Fruit fly (Drosophila melanogaster): ENCODE results near the gene CG32085.

Gene CG32085

dm6 chr3L:11683819-11684521 is 3.8 kb upstream of the CG32085 start, which contains the start of gene Sugb (continued):
- no peak for TF ChIP-seq Hr38 (GFP tag; optimal IDR thresholded peaks at IDR 0.05)
- TF ChIP-seq topi (GFP tag; optimal IDR thresholded peaks at IDR 0.05): peak; percentile 11
- peak; percentile 76 for TF ChIP-seq vri (GFP tag; optimal IDR thresholded peaks at IDR 0.05)
- TF ChIP-seq dsx (GFP tag; optimal IDR thresholded peaks at IDR 0.05; ENCODE audit: poor library complexity, severe bottlenecking): no peak
- peak; percentile 71 for TF ChIP-seq OdsH (GFP tag; optimal IDR thresholded peaks at IDR 0.05)
- peak; percentile 25; the same call in 1 of the 2 replicates for TF ChIP-seq Gug (GFP tag; IDR thresholded peaks at IDR 0.05)
- TF ChIP-seq lz (GFP tag; optimal IDR thresholded peaks at IDR 0.05): peak; percentile 74
- no peak for TF ChIP-seq pdm3 (GFP tag; optimal IDR thresholded peaks at IDR 0.05)
- peak; percentile 76 for TF ChIP-seq CG16779 (tag; optimal IDR thresholded peaks at IDR 0.05)
- no peak for TF ChIP-seq Hr39 (GFP tag; optimal IDR thresholded peaks at IDR 0.05)
- TF ChIP-seq CG3919 (GFP tag; optimal IDR thresholded peaks at IDR 0.05): no peak
- TF ChIP-seq Lpt (GFP tag; optimal IDR thresholded peaks at IDR 0.05): peak; percentile 46
- peak; percentile 77 for TF ChIP-seq Eip75B (GFP tag; optimal IDR thresholded peaks at IDR 0.05)
- peak; percentile 57 for TF ChIP-seq CG6792 (GFP tag; optimal IDR thresholded peaks at IDR 0.05)
- TF ChIP-seq CG32006 (GFP tag; optimal IDR thresholded peaks at IDR 0.05): no peak
- TF ChIP-seq Sox102F (GFP tag; optimal IDR thresholded peaks at IDR 0.05): no peak
- TF ChIP-seq CG6276 (GFP tag; optimal IDR thresholded peaks at IDR 0.05): peak; percentile 73
- TF ChIP-seq Sox15 (GFP tag; optimal IDR thresholded peaks at IDR 0.05): no peak
- TF ChIP-seq cyc (GFP tag; optimal IDR thresholded peaks at IDR 0.05): no peak
- peak; percentile 18 for TF ChIP-seq dac (GFP tag; optimal IDR thresholded peaks at IDR 0.05)
- no peak for TF ChIP-seq spab (GFP tag; optimal IDR thresholded peaks at IDR 0.05)
- peak; percentile 63 for TF ChIP-seq CG31627 (GFP tag; optimal IDR thresholded peaks at IDR 0.05)
- TF ChIP-seq svp (GFP tag): peak; percentile 89
- no peak for TF ChIP-seq CG4318 (GFP tag; optimal IDR thresholded peaks at IDR 0.05)

- TF ChIP-seq Sox14 (GFP tag; optimal IDR thresholded peaks at IDR 0.05) (peak; percentile 87), Hr38 (GFP tag; optimal IDR thresholded peaks at IDR 0.05) (no peak), CG3919 (GFP tag; optimal IDR thresholded peaks at IDR 0.05) (no peak), spab (GFP tag; optimal IDR thresholded peaks at IDR 0.05) (no peak), svp (GFP tag) (peak; percentile 55), topi (GFP tag; optimal IDR thresholded peaks at IDR 0.05) (peak; percentile 20), CG3032 (tag; optimal IDR thresholded peaks at IDR 0.05) (peak; percentile 25), dsx (GFP tag; optimal IDR thresholded peaks at IDR 0.05; ENCODE audit: poor library complexity, severe bottlenecking) (no peak), CG6854 (GFP tag; optimal IDR thresholded peaks at IDR 0.05) (no peak), ss (GFP tag; optimal IDR thresholded peaks at IDR 0.05) (no peak)
These were observed 1.6 kb upstream of the CG32085 start, which contains the start of gene TfIIEalpha for dm6 chr3L:11681794-11682193. Gene TfIIEalpha, plus strand, starts transcription at chr3L:11682038.

DNA sequence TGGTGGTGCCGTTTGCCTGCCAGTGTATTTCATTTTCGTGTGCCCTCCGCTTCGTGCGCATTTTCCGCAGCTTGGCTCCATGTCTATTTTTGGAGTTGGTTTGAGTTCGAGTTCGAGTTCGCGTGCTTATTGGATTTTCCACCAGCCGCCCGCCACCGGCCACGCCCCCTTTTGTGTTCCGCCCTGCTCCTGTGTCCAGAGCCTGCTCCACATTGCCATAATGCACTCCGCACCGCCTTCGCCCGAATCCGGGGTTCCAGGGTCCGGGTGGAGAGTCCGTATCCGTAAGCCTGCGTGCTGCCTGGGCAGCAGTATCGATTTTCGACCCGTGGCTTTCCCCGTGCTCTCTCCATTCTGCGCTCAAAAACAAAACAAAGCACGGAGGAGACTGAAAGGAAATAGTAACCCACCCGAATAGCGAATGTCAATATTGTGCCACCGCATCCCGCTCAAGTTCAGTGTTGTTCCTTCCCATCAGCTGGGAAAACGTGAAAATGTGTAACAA is 1.8 kb downstream of the CG32085 start:
- no peak for TF ChIP-seq CG8319 (GFP tag; optimal IDR thresholded peaks at IDR 0.05)
- no peak for TF ChIP-seq Hr39 (GFP tag; optimal IDR thresholded peaks at IDR 0.05)
- TF ChIP-seq Gug (GFP tag; IDR thresholded peaks at IDR 0.05): no peak
- no peak for TF ChIP-seq CG34406 (GFP tag; optimal IDR thresholded peaks at IDR 0.05)
- no peak for TF ChIP-seq Ets96B (tag; optimal IDR thresholded peaks at IDR 0.05)
- no peak for TF ChIP-seq cyc (GFP tag; optimal IDR thresholded peaks at IDR 0.05)
- TF ChIP-seq Eip78C (GFP tag): no peak
- TF ChIP-seq CG7368 (GFP tag; optimal IDR thresholded peaks at IDR 0.05): no peak
- no peak for TF ChIP-seq net (GFP tag; optimal IDR thresholded peaks at IDR 0.05)
- no peak for TF ChIP-seq topi (GFP tag; optimal IDR thresholded peaks at IDR 0.05)
- no peak for TF ChIP-seq CG6792 (GFP tag; optimal IDR thresholded peaks at IDR 0.05)
- TF ChIP-seq CG9139 (GFP tag; optimal IDR thresholded peaks at IDR 0.05): no peak
- TF ChIP-seq Lpt (GFP tag; optimal IDR thresholded peaks at IDR 0.05): no peak
- TF ChIP-seq fd59A (GFP tag; optimal IDR thresholded peaks at IDR 0.05): no peak
- TF ChIP-seq Sox102F (GFP tag; optimal IDR thresholded peaks at IDR 0.05): no peak
- TF ChIP-seq Blimp-1 (GFP tag; optimal IDR thresholded peaks at IDR 0.05): no peak
- no peak for TF ChIP-seq vri (GFP tag; optimal IDR thresholded peaks at IDR 0.05)
- TF ChIP-seq CG31627 (GFP tag; optimal IDR thresholded peaks at IDR 0.05): no peak
- TF ChIP-seq dsx (GFP tag; optimal IDR thresholded peaks at IDR 0.05; ENCODE audit: poor library complexity, severe bottlenecking): no peak

Data from whole organism, prepupa.